Fruit fly (Drosophila melanogaster) whole organism, prepupa: ENCODE measurements around the gene Meltrin.

Experiments
- Blimp-1 ChIP-seq: fragments of 200-800 bp; sonication (Bioruptor generic); optimal IDR thresholded peaks from 3 replicates; lab custom pipeline; 2017; ENCODE audit warnings: missing biosample characterization, missing genetic modification characterization, mild to moderate bottlenecking, moderate library complexity, missing genetic modification reagents
- CG10631 ChIP-seq: fragments of 200-800 bp; sonication (Bioruptor generic); optimal IDR thresholded peaks from 2 replicates; lab custom pipeline; 2016; ENCODE audit warnings: missing biosample characterization, missing genetic modification characterization
- CG10669 ChIP-seq: fragments of 200-800 bp; sonication (Bioruptor generic); optimal IDR thresholded peaks from 3 replicates; lab custom pipeline; 2018; ENCODE audit warnings: missing biosample characterization, mild to moderate bottlenecking, missing genetic modification characterization, moderate library complexity
- CG11294 ChIP-seq: fragments of 200-800 bp; sonication (Bioruptor generic); IDR thresholded peaks from 2 replicates; pipeline ENCODE4 v1.3.6; 2022; ENCODE audit warnings: missing biosample characterization, missing genetic modification characterization
- CG11762 ChIP-seq: fragments of 200-800 bp; sonication (Bioruptor generic); optimal IDR thresholded peaks from 3 replicates; lab custom pipeline; 2016; ENCODE audit warnings: missing biosample characterization, missing genetic modification characterization; ENCODE audit not compliant: insufficient read depth
- CG11902 ChIP-seq: fragments of 200-800 bp; sonication (Bioruptor generic); optimal IDR thresholded peaks from 3 replicates; lab custom pipeline; 2016; ENCODE audit warnings: missing biosample characterization, missing genetic modification characterization
- CG15336 ChIP-seq: fragments of 200-800 bp; sonication (Bioruptor generic); IDR thresholded peaks from 2 replicates; pipeline ENCODE4 v1.3.6; 2022; ENCODE audit warnings: missing biosample characterization, missing genetic modification characterization
- CG1621 ChIP-seq: fragments of 200-800 bp; sonication (Bioruptor generic); optimal IDR thresholded peaks from 3 replicates; lab custom pipeline; 2018; ENCODE audit warnings: missing biosample characterization, mild to moderate bottlenecking, missing genetic modification characterization
- CG16779 ChIP-seq: fragments of 200-800 bp; sonication (Bioruptor generic); optimal IDR thresholded peaks from 3 replicates; lab custom pipeline; 2017; ENCODE audit warnings: missing biosample characterization, mild to moderate bottlenecking, missing genetic modification characterization
- CG3032 ChIP-seq: fragments of 200-800 bp; optimal IDR thresholded peaks from 2 replicates; lab custom pipeline; 2019; ENCODE audit warnings: missing biosample characterization, mild to moderate bottlenecking, missing genetic modification characterization, moderate library complexity
- CG31627 ChIP-seq: fragments of 200-800 bp; sonication (Bioruptor generic); optimal IDR thresholded peaks from 3 replicates; lab custom pipeline; 2016; ENCODE audit warnings: missing biosample characterization, missing genetic modification characterization
- CG32006 ChIP-seq: fragments of 200-800 bp; sonication (Bioruptor generic); optimal IDR thresholded peaks from 3 replicates; lab custom pipeline; 2017; ENCODE audit warnings: missing biosample characterization, mild to moderate bottlenecking, missing genetic modification characterization
- CG4318 ChIP-seq: fragments of 200-800 bp; sonication (Bioruptor generic); optimal IDR thresholded peaks from 3 replicates; lab custom pipeline; 2017; ENCODE audit warnings: missing biosample characterization, mild to moderate bottlenecking, missing genetic modification characterization
- CG6276 ChIP-seq: fragments of 200-800 bp; sonication (Bioruptor generic); optimal IDR thresholded peaks from 2 replicates; lab custom pipeline; 2017; ENCODE audit warnings: missing biosample characterization, mild to moderate bottlenecking, missing genetic modification characterization
- CG6792 ChIP-seq: fragments of 200-800 bp; sonication (Bioruptor generic); optimal IDR thresholded peaks from 3 replicates; lab custom pipeline; 2016; ENCODE audit warnings: missing biosample characterization, missing genetic modification characterization
- CG6808 ChIP-seq: fragments of 200-800 bp; sonication (Bioruptor generic); optimal IDR thresholded peaks from 3 replicates; lab custom pipeline; 2017; ENCODE audit warnings: missing biosample characterization, missing genetic modification characterization, mild to moderate bottlenecking, moderate library complexity, missing genetic modification reagents
- CG7368 ChIP-seq: fragments of 200-800 bp; sonication (Bioruptor generic); optimal IDR thresholded peaks from 3 replicates; lab custom pipeline; 2016; ENCODE audit warnings: missing biosample characterization, missing genetic modification characterization
- CG8319 ChIP-seq: fragments of 200-800 bp; sonication (Bioruptor generic); optimal IDR thresholded peaks from 3 replicates; lab custom pipeline; 2016; ENCODE audit warnings: missing biosample characterization, missing genetic modification characterization
- CG8632 ChIP-seq: fragments of 200-800 bp; sonication (Bioruptor generic); optimal IDR thresholded peaks from 3 replicates; lab custom pipeline; 2016; ENCODE audit warnings: missing biosample characterization, missing genetic modification characterization
- CG9139 ChIP-seq: fragments of 200-800 bp; sonication (Bioruptor generic); optimal IDR thresholded peaks from 3 replicates; lab custom pipeline; 2017; ENCODE audit warnings: missing biosample characterization, mild to moderate bottlenecking, missing genetic modification characterization
- Eip75B ChIP-seq: fragments of 200-800 bp; sonication (Bioruptor generic); optimal IDR thresholded peaks from 3 replicates; lab custom pipeline; 2016; ENCODE audit warnings: missing biosample characterization, missing genetic modification characterization
- Eip78C ChIP-seq: fragments of 200-800 bp; sonication (Bioruptor generic); peaks from one replicate; lab custom pipeline; 2016; ENCODE audit warnings: missing biosample characterization, missing genetic modification characterization
- Eip93F ChIP-seq: fragments of 200-800 bp; sonication (Bioruptor generic); optimal IDR thresholded peaks from 2 replicates; lab custom pipeline; 2016; ENCODE audit warnings: missing biosample characterization, mild to moderate bottlenecking, missing genetic modification characterization
- Ets21C ChIP-seq: fragments of 200-800 bp; sonication (Bioruptor generic); optimal IDR thresholded peaks from 3 replicates; lab custom pipeline; 2016; ENCODE audit warnings: missing biosample characterization, missing genetic modification characterization
- Ets96B ChIP-seq: fragments of 200-800 bp; optimal IDR thresholded peaks from 2 replicates; lab custom pipeline; 2019; ENCODE audit warnings: missing biosample characterization, mild to moderate bottlenecking, missing genetic modification characterization, moderate library complexity
- Hr39 ChIP-seq: fragments of 200-800 bp; sonication (Bioruptor generic); optimal IDR thresholded peaks from 2 replicates; lab custom pipeline; 2016; ENCODE audit warnings: missing biosample characterization, missing genetic modification characterization
- Hr4 ChIP-seq: fragments of 200-800 bp; sonication (Bioruptor generic); optimal IDR thresholded peaks from 3 replicates; lab custom pipeline; 2016; ENCODE audit warnings: missing biosample characterization, missing genetic modification characterization
- Lpt ChIP-seq: fragments of 200-800 bp; sonication (Bioruptor generic); optimal IDR thresholded peaks from 3 replicates; lab custom pipeline; 2016; ENCODE audit warnings: missing biosample characterization, missing genetic modification characterization
- Smox ChIP-seq: fragments of 200-800 bp; sonication (Bioruptor generic); optimal IDR thresholded peaks from 3 replicates; lab custom pipeline; 2016; ENCODE audit warnings: missing biosample characterization, missing genetic modification characterization
- Sox102F ChIP-seq: fragments of 200-800 bp; sonication (Bioruptor generic); optimal IDR thresholded peaks from 2 replicates; lab custom pipeline; 2016; ENCODE audit warnings: missing biosample characterization, mild to moderate bottlenecking, missing genetic modification characterization
- Sox15 ChIP-seq: fragments of 200-800 bp; sonication (Bioruptor generic); optimal IDR thresholded peaks from 3 replicates; lab custom pipeline; 2016; ENCODE audit warnings: missing biosample characterization, missing genetic modification characterization
- achi ChIP-seq: fragments of 200-800 bp; sonication (Bioruptor generic); optimal IDR thresholded peaks from 3 replicates; lab custom pipeline; 2016; ENCODE audit warnings: missing biosample characterization, missing genetic modification characterization
- acj6 ChIP-seq: fragments of 200-800 bp; sonication (Bioruptor generic); optimal IDR thresholded peaks from 3 replicates; lab custom pipeline; 2016; ENCODE audit warnings: missing biosample characterization, missing genetic modification characterization
- dac ChIP-seq: fragments of 200-800 bp; sonication (Bioruptor generic); optimal IDR thresholded peaks from 2 replicates; lab custom pipeline; 2017; ENCODE audit warnings: missing biosample characterization, mild to moderate bottlenecking, missing genetic modification characterization
- eg ChIP-seq: fragments of 200-800 bp; sonication (Bioruptor generic); IDR thresholded peaks from 3 replicates; pipeline ENCODE4 v1.3.6; 2022; ENCODE audit warnings: missing biosample characterization, missing genetic modification characterization
- esn ChIP-seq: fragments of 200-800 bp; sonication (Bioruptor generic); optimal IDR thresholded peaks from 2 replicates; lab custom pipeline; 2016; ENCODE audit warnings: missing biosample characterization, mild to moderate bottlenecking, missing genetic modification characterization, moderate library complexity
- fd59A ChIP-seq: fragments of 200-800 bp; sonication (Bioruptor generic); optimal IDR thresholded peaks from 2 replicates; lab custom pipeline; 2017; ENCODE audit warnings: missing biosample characterization, mild to moderate bottlenecking, missing genetic modification characterization, missing genetic modification reagents
- fd85E ChIP-seq: fragments of 200-800 bp; sonication (Bioruptor generic); optimal IDR thresholded peaks from 3 replicates; lab custom pipeline; 2016; ENCODE audit warnings: missing biosample characterization, missing genetic modification characterization
- fkh ChIP-seq: fragments of 200-800 bp; sonication (Bioruptor generic); optimal IDR thresholded peaks from 3 replicates; lab custom pipeline; 2017; ENCODE audit warnings: missing biosample characterization, mild to moderate bottlenecking, missing genetic modification characterization, moderate library complexity
- lz ChIP-seq: fragments of 200-800 bp; sonication (Bioruptor generic); optimal IDR thresholded peaks from 3 replicates; lab custom pipeline; 2016; ENCODE audit warnings: missing biosample characterization, missing genetic modification characterization
- net ChIP-seq: fragments of 200-800 bp; sonication (Bioruptor generic); optimal IDR thresholded peaks from 3 replicates; lab custom pipeline; 2016; ENCODE audit warnings: missing biosample characterization, missing genetic modification characterization
- salr ChIP-seq, 2 experiments: fragments of 200-800 bp; sonication (Bioruptor generic); optimal IDR thresholded peaks; 3 replicates each; lab custom pipeline; 2016 to 2018; ENCODE audit warnings: missing biosample characterization in 2 of 2, missing genetic modification characterization in 2 of 2, mild to moderate bottlenecking in 1 of 2
- ss ChIP-seq, 2 experiments: fragments of 200-800 bp; sonication (Bioruptor generic); optimal IDR thresholded peaks; 2 replicates in 1 of 2; 3 replicates in 1 of 2; lab custom pipeline; 2017 to 2018; ENCODE audit warnings: mild to moderate bottlenecking in 2 of 2, missing biosample characterization in 2 of 2, missing genetic modification characterization in 2 of 2, moderate library complexity in 1 of 2
- topi ChIP-seq: fragments of 200-800 bp; sonication (Bioruptor generic); optimal IDR thresholded peaks from 3 replicates; lab custom pipeline; 2016; ENCODE audit warnings: missing biosample characterization, missing genetic modification characterization
- vri ChIP-seq: fragments of 200-800 bp; sonication (Bioruptor generic); optimal IDR thresholded peaks from 3 replicates; lab custom pipeline; 2016; ENCODE audit warnings: missing biosample characterization, mild to moderate bottlenecking, missing genetic modification characterization

Meltrin gene

DNA sequence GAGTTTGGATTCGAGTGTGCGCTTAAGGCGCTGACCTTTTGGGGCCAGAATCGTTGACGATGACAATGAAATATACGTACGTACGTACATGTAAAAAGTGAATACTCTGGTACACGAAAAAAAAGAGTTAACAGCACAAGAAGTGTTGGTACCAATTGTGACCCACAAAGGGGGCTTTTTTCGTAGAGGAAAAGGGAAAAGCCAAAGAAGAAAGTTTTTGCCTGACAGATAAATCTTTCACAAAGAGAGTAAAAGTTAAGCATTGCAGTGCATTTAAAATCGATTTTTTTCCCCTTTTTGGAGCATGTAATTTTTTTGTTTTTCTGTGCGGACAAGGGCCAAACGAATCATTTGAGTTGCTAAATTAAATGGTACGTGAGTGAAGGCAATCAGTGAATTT, 2.5 kb downstream of the Meltrin start (continued):
- TF ChIP-seq salr (GFP tag; optimal IDR thresholded peaks at IDR 0.05; lab: Kevin White, UChicago): no peak
- TF ChIP-seq CG10669 (GFP tag; lab: Kevin White, UChicago): no peak
- no peak for TF ChIP-seq acj6 (GFP tag; lab: Kevin White, UChicago)
- no peak for TF ChIP-seq CG32006
- TF ChIP-seq lz (GFP tag; lab: Kevin White, UChicago): no peak
- TF ChIP-seq CG7368: no peak
- TF ChIP-seq CG9139: no peak
- TF ChIP-seq net (GFP tag; lab: Kevin White, UChicago): no peak

DNA sequence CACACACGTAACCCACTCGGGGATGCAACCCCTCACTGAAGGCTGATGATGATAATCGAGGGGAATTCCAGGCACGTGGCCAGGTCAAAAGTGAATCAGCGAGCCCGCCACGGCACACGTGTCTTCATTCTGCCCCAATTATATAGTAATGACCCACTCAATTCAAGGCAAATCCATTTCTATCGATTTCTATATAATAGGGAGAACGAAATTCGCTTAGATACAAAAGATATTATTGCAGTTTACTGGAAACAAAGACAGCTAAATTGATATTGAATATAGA, 4.2 kb downstream of the Meltrin start:
- TF ChIP-seq CG6276 (GFP tag; lab: Kevin White, UChicago) (no peak), CG10669 (GFP tag; lab: Kevin White, UChicago) (no peak), CG9139 (no peak), Hr4 (no peak), CG1621 (tag; lab: Kevin White, UChicago) (no peak), lz (GFP tag; lab: Kevin White, UChicago) (no peak), Lpt (no peak), achi (no peak), salr (GFP tag; optimal IDR thresholded peaks at IDR 0.05; lab: Kevin White, UChicago) (no peak), topi (GFP tag; lab: Kevin White, UChicago) (no peak), CG8632 (GFP tag; lab: Kevin White, UChicago) (no peak), Eip78C (GFP tag; lab: Kevin White, UChicago) (no peak), CG11762 (GFP tag; lab: Kevin White, UChicago) (no peak)

DNA sequence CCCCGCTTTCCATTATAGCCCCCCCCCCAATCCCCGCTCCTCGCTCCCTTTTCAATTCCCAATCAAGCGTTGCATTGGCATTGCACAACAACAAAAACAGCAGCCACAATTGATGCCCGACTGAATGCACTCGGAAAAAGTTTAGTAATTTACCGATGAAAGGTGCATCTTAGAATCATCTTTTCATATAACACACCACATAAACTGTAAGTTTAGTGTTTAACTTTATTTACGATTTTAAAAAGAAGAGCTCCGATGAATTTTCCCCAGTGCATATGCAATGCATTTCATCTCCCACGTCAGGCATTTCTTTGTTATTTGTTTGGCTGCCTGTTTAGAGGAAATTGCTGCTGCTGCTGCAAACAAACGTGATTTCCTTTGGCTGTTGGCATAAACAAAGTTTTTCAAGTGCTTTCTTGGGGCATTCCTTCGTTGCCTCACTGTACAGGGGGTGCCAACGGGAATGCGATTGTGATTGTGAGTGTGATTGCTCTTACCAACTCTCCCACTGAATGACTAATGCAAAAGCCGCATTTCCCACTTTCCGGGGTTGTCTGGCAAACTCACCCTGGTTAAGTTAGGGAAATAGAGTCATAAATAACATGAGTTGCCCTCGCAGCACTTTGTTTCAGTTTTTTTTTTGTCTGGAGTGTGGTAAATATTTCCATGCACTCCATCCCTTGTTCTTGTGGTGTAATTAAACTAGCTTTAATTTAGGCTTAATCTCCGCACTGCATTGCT, 4.7 kb downstream of the Meltrin start:
- TF ChIP-seq CG10631 (GFP tag; lab: Kevin White, UChicago) (peak; percentile 82), CG8632 (GFP tag; lab: Kevin White, UChicago) (peak; percentile 65), Sox102F (peak; percentile 76), CG6792 (peak; percentile 71), CG6808 (GFP tag; lab: Kevin White, UChicago) (peak; percentile 77), Eip75B (GFP tag; lab: Kevin White, UChicago) (peak; percentile 83), Blimp-1 (GFP tag; lab: Kevin White, UChicago) (peak; percentile 55), CG11762 (GFP tag; lab: Kevin White, UChicago) (peak; percentile 75), CG3032 (tag; lab: Kevin White, UChicago) (peak; percentile 79), fd85E (no peak), CG11294 (GFP tag; lab: Robert Waterston, UW) (peak; percentile 68), achi (peak; percentile 83), CG9139 (peak; percentile 56), CG11902 (GFP tag; lab: Kevin White, UChicago) (peak; percentile 73), Hr4 (peak; percentile 92), CG7368 (peak; percentile 66), Lpt (peak; percentile 77), ss (GFP tag; optimal IDR thresholded peaks at IDR 0.05; lab: Kevin White, UChicago) (peak; percentile 1 to 73), CG15336 (peak; percentile 91), Eip93F (GFP tag; lab: Kevin White, UChicago) (peak; percentile 19), Sox15 (GFP tag; lab: Kevin White, UChicago) (peak; percentile 59), fd59A (peak; percentile 51), CG16779 (tag; lab: Kevin White, UChicago) (peak; percentile 68), dac (GFP tag; lab: Kevin White, UChicago) (peak; percentile 77), Ets96B (tag; lab: Kevin White, UChicago) (peak; percentile 76), CG4318 (peak; percentile 83), Eip78C (GFP tag; lab: Kevin White, UChicago) (peak; percentile 93), fkh (GFP tag; lab: Kevin White, UChicago) (no peak), vri (GFP tag; lab: Kevin White, UChicago) (peak; percentile 52), Ets21C (GFP tag; lab: Kevin White, UChicago) (peak; percentile 69), CG10669 (GFP tag; lab: Kevin White, UChicago) (peak; percentile 83), esn (GFP tag; lab: Kevin White, UChicago) (peak; percentile 84), Hr39 (GFP tag; lab: Kevin White, UChicago) (peak; percentile 82), CG32006 (peak; percentile 91), CG31627 (peak; percentile 83), Smox (GFP tag; lab: Kevin White, UChicago) (peak; percentile 78), CG8319 (GFP tag; lab: Kevin White, UChicago) (peak; percentile 68), eg (GFP tag; lab: Robert Waterston, UW) (peak; percentile 92)
